Fruit fly (Drosophila melanogaster): Measurements from ENCODE around the gene CecB.

DNA sequence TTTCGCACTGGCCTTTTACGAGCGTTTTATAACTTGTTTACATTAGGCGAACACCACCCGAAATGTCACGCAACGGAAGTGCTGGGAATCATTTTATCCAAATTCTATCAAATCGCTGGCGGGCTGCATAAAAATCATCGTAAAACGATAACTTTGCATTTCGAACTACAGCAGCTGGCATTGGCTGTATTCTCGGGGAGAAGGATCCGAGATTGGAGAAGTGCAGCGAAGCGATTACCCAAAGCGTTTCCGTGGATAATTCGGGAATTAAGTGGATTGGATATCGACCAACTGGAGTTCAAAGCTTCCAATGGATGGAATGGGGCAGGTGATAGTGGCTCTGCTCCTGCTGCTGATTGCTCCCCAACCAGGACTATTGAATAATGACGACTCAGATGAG is 35.7 kb upstream of the CecB start, which contains the start of gene CG34299:
- TF ChIP-seq psq (GFP tag; optimal IDR thresholded peaks at IDR 0.05) (no peak), Dif (GFP tag; optimal IDR thresholded peaks at IDR 0.05; ENCODE audit: partially characterized antibody) (no peak), CG9705 (GFP tag; optimal IDR thresholded peaks at IDR 0.05) (no peak), Hr83 (GFP tag; optimal IDR thresholded peaks at IDR 0.05; ENCODE audit: poor library complexity, severe bottlenecking) (no peak), sv (GFP tag; optimal IDR thresholded peaks at IDR 0.05) (no peak), N (GFP tag; optimal IDR thresholded peaks at IDR 0.05) (no peak), Hr78 (GFP tag; optimal IDR thresholded peaks at IDR 0.05) (no peak), h (GFP tag; optimal IDR thresholded peaks at IDR 0.05) (no peak), tai (GFP tag; optimal IDR thresholded peaks at IDR 0.05) (no peak), br (GFP tag; optimal IDR thresholded peaks at IDR 0.05) (no peak), brk (GFP tag; optimal IDR thresholded peaks at IDR 0.05) (no peak), Sp1 (GFP tag; optimal IDR thresholded peaks at IDR 0.05) (no peak), Abd-B (GFP tag; optimal IDR thresholded peaks at IDR 0.05) (no peak)
